Worm (Caenorhabditis elegans) whole organism, dauer: ENCODE data around the gene mrpl-16.

Experiments
- unc-62 ChIP-seq: sonication (generic microtip); optimal IDR thresholded peaks from 2 replicates; lab custom pipeline; 2017; ENCODE audit warnings: missing biosample characterization, missing genetic modification reagents, missing genetic modification characterization

Gene mrpl-16

DNA sequence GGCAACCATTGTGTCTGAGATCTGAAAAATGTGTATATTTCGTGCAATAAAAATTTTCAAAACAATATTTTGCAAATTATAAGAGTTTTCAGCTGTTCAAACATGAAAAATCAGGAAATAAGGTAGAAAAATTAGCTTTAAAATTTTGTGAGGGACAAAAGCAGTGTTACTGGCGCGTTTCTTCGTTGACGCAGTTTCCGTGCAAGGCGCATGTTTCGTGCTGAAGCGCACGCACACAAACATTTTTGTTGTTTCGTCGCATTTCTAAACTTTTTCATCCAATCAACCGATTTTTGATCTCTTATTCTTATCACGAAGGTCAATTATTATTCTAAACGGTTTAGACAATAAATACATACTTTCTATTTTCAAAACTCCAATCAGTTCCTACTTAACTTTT is 10.9 kb upstream of the mrpl-16 start, which contains the start of gene nifk-1:
nifk-1 (minus strand) TSS at position 27 of the 400 bp plus-strand sequence.
- TF ChIP-seq unc-62 (GFP tag; lab: Kevin White, UChicago): no peak

- TF ChIP-seq unc-62 (GFP tag; lab: Kevin White, UChicago): no peak
Observed at ce11 chrIII:4693695-4694094, 10.5 kb upstream of the mrpl-16 start, which contains the start of gene T04A8.8. Gene T04A8.8 (plus strand): TSS chrIII:4693995.

DNA sequence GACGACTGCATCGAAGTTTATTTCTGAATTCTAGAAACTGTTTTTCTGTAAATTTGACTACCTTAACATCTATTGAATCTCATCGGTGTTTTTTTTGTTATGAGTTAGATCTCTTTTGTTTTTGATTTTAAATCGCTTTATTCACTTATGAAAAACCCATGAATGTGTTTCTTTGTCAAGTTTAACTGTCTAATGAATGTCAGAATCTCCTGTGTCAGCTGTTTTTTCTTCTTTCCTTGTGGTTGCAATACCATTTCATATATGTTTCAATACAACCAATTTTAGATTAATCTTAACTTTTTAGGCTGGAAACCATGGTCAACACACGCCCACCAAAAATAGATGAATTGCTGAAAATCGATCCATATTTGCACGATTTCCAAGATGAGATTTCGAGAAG is 9.1 kb upstream of the mrpl-16 start, which contains the start of gene T04A8.7:
T04A8.7 (plus strand) TSS at position 301 of the 400 bp plus-strand sequence.
- TF ChIP-seq unc-62 (GFP tag; lab: Kevin White, UChicago): no peak

ce11 chrIII:4696903-4697302 is 7.3 kb upstream of the mrpl-16 start:
- no peak for TF ChIP-seq unc-62 (GFP tag; lab: Kevin White, UChicago)

DNA sequence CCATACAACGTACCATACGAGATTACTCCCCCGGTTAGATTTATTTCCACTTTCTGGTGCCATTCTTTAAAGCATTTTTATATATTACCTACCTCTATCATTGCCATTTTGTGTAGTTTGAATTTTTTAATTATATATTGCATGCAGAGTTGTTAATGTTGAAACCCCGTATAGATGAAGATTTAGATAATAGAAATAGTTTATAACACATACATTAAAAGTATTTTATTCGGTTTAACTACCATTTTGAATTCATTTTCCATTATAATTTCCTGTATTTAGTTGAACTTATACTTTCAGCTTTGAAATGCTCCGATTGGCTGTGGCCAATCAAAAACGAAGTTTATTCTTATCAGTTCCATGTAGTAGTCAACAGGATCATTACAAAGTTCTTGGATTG is 6.4 kb upstream of the mrpl-16 start, which contains the start of gene dnj-18:
dnj-18 (plus strand) TSS at position 301 of the 400 bp plus-strand sequence.
- TF ChIP-seq unc-62 (GFP tag; lab: Kevin White, UChicago): no peak

DNA sequence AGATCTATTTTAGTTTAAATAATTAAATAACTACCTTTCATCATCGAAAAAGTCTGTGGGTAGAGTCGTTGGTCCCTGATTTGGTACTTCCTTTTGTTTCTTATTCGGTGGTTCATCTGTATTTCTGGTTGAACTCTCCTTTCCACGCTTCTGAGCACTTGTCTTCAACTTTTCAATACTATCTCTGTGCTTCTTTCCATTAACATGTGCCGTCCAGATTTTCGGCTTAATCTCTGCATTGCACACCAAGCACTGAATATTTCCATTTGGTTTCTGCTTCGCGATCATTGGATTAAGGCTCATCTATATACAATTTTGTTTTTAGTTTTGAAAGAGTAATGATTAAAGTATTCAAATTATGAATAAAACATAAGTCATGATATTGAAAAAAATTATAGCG is 4.3 kb upstream of the mrpl-16 start, which contains the start of gene sel-13:
sel-13 (minus strand) TSS at position 303 of the 400 bp plus-strand sequence.
- no peak for TF ChIP-seq unc-62 (GFP tag; lab: Kevin White, UChicago)

- no peak for TF ChIP-seq unc-62 (GFP tag; lab: Kevin White, UChicago)
Observed at ce11 chrIII:4705207-4705606, 1.0 kb downstream of the mrpl-16 start, which contains the start of gene pgap-2. Gene pgap-2 (plus strand): TSS chrIII:4705507.

DNA sequence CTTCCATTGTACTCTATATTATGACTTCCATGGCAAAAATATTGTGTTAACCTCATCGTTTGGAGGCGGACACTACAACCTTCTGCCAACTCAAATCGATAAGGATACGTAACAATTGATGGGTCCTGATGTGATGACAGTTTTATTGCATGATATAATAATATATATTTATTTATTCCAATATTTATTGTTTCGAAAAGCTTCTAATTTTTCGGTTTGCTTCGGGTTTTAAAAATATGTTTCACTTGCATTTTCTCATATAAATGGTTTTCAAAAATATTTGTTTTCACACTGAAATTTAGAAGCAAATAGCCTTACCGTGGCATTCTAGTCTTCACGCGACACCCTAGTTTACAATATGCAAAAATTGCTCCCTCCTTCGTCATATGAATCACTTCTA is 2.5 kb downstream of the mrpl-16 start, which contains the start of gene T04A8.13:
T04A8.13 (plus strand) TSS at position 301 of the 400 bp plus-strand sequence.
- no peak for TF ChIP-seq unc-62 (GFP tag; lab: Kevin White, UChicago)

- TF ChIP-seq unc-62 (GFP tag; lab: Kevin White, UChicago): no peak
Observed at ce11 chrIII:4708909-4709308, 4.7 kb downstream of the mrpl-16 start, which contains the start of gene T04A8.18. Gene T04A8.18 (plus strand): TSS chrIII:4709209.

DNA sequence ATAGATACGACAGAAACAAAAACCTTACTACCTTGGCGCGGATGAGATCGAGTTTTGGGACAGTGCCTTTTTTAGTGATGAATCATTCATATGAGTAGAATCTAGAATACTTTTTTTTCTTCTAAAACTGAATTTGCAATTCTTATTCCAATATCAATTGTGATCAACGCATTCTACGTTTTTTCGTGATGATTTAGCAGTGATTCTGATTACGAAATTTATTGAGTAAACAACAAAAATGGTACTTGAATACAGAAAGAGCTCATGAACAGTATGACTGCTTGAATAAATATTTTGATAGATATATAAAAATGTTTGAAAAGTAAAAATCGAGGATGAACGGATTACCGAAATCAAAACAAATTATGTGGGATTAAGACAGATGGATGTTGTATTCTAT is 10.9 kb downstream of the mrpl-16 start, which contains the start of gene him-18:
him-18 (minus strand) TSS at position 101 of the 400 bp plus-strand sequence.
- TF ChIP-seq unc-62 (GFP tag; lab: Kevin White, UChicago): no peak

DNA sequence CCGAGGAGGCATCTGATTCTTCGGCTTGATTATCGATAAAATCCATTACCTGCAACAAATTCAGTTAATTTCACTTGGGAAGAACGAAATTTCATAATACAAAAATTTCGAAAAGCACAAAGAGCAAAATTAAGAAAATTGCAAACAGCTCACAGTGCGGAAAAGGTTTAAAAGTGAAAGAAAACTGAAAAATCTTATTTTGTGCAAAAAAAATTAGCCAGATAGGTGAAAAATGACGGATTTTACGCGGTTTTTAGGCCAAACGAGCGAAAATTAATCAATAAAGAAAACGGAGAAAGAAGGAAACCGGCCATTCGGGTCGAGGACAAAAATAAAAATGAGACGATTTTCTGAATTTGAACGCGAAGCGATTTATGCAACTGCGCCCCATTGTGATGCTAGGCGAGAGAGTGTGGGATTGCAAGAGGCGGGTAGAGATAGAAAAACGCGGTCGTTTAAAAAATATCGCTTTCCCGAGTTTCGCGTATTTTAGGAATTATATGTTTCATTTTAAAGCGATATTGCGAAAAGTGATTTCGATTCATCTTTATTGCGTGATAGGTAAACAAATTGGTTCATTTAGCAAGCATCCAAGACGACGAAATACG is 16.5 kb downstream of the mrpl-16 start, which contains the start of gene emb-5:
emb-5 (minus strand) TSS at position 51 of the 608 bp plus-strand sequence.
- TF ChIP-seq unc-62 (GFP tag; lab: Kevin White, UChicago): no peak

DNA sequence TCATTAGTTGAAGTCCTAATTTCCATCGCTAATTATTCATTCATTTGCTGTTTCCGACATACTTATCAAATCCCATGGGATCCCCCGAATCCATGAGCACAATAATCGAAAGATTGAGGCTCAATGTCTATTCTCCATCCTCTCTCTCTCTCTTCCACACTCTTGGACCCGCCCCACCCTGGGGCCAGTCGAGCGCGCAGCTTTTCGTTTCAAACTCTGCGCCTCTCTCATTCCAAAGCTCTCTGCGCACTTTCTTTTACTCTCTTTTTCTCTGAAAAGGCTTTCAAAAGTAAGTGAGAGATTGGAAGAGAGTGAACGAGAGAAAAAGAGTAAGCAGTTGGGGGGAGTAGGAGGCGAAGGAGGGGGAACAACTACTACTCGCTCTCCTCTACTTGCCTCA is 17.5 kb downstream of the mrpl-16 start, which contains the start of gene acy-1:
acy-1 (plus strand) TSS at position 346 of the 400 bp plus-strand sequence.
- no peak for TF ChIP-seq unc-62 (GFP tag; lab: Kevin White, UChicago)

DNA sequence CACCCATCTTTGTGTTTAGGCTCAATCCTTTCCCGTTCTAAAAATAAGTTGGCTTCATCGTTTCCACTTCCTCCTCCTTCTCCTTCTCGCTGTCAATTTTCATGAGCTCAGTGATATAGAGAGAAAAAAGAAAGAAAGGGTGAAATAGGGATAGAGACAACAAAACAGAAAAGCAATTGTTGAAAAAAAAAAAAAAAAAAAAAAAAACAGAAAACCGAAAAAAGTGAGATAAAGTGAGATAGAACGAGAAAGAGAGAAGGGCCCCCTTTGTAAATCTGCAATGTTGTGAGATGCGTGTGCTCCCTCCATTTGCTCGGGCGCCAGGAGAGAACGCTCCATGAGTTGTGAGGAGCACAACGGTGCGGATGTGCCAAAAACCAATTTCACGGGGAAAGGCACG is 19.7 kb downstream of the mrpl-16 start:
- no peak for TF ChIP-seq unc-62 (GFP tag; lab: Kevin White, UChicago)

DNA sequence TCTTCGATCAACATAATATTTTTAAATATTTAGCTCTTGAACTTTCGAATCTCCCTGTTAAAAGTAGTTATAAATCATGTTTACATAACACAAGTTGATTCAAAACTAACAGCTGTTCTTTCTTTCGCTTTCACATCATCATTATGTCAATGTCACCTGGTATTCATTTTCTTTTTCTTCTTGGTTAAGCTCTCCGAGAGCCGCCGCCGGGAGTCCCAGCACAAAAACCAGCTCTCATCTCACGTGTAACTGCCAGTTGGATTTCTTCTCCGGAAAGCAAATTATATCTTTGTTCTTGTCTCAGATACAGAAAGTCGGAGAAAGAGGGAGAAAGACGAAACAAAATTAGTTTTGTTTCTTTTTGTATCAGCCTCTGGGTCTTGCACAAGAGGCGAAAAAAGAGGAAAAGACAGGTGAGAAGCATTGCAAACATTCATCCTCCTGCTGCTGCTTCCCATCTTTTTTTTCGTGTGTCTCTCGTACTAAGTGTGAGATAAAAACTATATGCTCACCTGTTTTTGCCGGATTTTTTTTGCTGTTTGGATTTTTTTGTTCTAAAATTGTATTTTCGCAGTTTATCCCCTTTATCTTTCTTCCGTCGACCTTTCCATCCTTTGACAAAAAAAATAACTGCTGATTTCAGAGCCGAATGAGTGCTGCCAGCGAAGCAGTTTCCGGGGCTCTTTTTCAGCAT is 27.2 kb downstream of the mrpl-16 start, which contains the start of gene F17C8.3:
F17C8.3 (plus strand) TSS at position 644 of the 694 bp plus-strand sequence.
- no peak for TF ChIP-seq unc-62 (GFP tag; lab: Kevin White, UChicago)

ce11 chrIII:4734056-4734455 is 29.9 kb downstream of the mrpl-16 start, which contains the start of gene F17C8.9:
Gene F17C8.9 (plus strand): TSS chrIII:4734356.
- no peak for TF ChIP-seq unc-62 (GFP tag; lab: Kevin White, UChicago)

- no peak for TF ChIP-seq unc-62 (GFP tag; lab: Kevin White, UChicago)
Observed at ce11 chrIII:4735443-4735842, 31.2 kb downstream of the mrpl-16 start, which contains the start of gene F17C8.7. Gene F17C8.7 (plus strand): TSS chrIII:4735743.
